Worm (Caenorhabditis elegans) whole organism, midembryonic: Measurements from ENCODE around the gene clec-172.

Source experiments
- T22C8.4 ChIP-seq: fragments of 200-800 bp; sonication (Bioruptor generic); IDR thresholded peaks from 2 replicates; pipeline ENCODE4 v1.3.6; 2022; ENCODE audit warnings: missing genetic modification characterization, missing compliant biosample characterization
- cog-1 ChIP-seq: sonication (generic microtip); optimal IDR thresholded peaks from 2 replicates; lab custom pipeline; 2016; ENCODE audit warnings: missing genetic modification characterization, missing compliant biosample characterization
- flt-1 ChIP-seq: fragments of 200-800 bp; sonication (Bioruptor generic); IDR thresholded peaks from 2 replicates; pipeline ENCODE4 v1.3.6; 2022; ENCODE audit warnings: missing genetic modification characterization, missing compliant biosample characterization
- klf-2 ChIP-seq: fragments of 200-800 bp; sonication (Bioruptor generic); conservative IDR thresholded peaks from 2 replicates; pipeline ENCODE4 v1.3.6; 2022; ENCODE audit warnings: missing genetic modification reagents, missing genetic modification characterization, missing compliant biosample characterization
- med-1 ChIP-seq: sonication (generic microtip); optimal IDR thresholded peaks from 2 replicates; lab custom pipeline; 2017; ENCODE audit warnings: missing genetic modification characterization, mild to moderate bottlenecking, missing compliant biosample characterization, antibody characterized with exemption, missing genetic modification reagents; ENCODE audit not compliant: insufficient read depth
- ref-1 ChIP-seq: fragments of 200-800 bp; sonication (Bioruptor generic); conservative IDR thresholded peaks from 2 replicates; pipeline ENCODE4 v1.3.6; 2022; ENCODE audit warnings: missing genetic modification reagents, missing genetic modification characterization, missing compliant biosample characterization
- tab-1 ChIP-seq: fragments of 200-800 bp; sonication (Bioruptor generic); IDR thresholded peaks from 2 replicates; pipeline ENCODE4 v1.3.6; 2022; ENCODE audit warnings: missing genetic modification characterization, missing compliant biosample characterization
- ztf-23 ChIP-seq: fragments of 200-800 bp; sonication (Bioruptor generic); IDR thresholded peaks from 2 replicates; pipeline ENCODE4 v1.3.6; 2022; ENCODE audit warnings: missing genetic modification reagents, missing genetic modification characterization, missing compliant biosample characterization
- ztf-29 ChIP-seq: fragments of 200-800 bp; sonication (Bioruptor generic); IDR thresholded peaks from 2 replicates; pipeline ENCODE4 v1.3.6; 2022; ENCODE audit warnings: missing genetic modification reagents, missing genetic modification characterization, missing compliant biosample characterization

- TF ChIP-seq flt-1 (GFP tag; lab: Robert Waterston, UW): no peak
- no peak for TF ChIP-seq cog-1
- TF ChIP-seq ztf-23 (GFP tag; lab: Robert Waterston, UW): no peak
- no peak for TF ChIP-seq med-1
- TF ChIP-seq klf-2 (GFP tag; lab: Robert Waterston, UW): no peak
- no peak for TF ChIP-seq tab-1 (GFP tag; lab: Robert Waterston, UW)
- no peak for TF ChIP-seq ref-1 (GFP tag; lab: Robert Waterston, UW)
- no peak for TF ChIP-seq T22C8.4 (GFP tag; lab: Robert Waterston, UW)
- TF ChIP-seq ztf-29 (GFP tag; lab: Robert Waterston, UW): no peak
Measured at ce11 chrIV:1522358-1522757, 5.9 kb upstream of the clec-172 start.
